Fruit fly (Drosophila melanogaster) S2 (cell line): ENCODE data around the gene RhoGAP18B.

ENCODE experiments used
- CG8478 ChIP-seq: fragments of >200 bp; optimal IDR thresholded peaks from 2 replicates; lab custom pipeline; 2018
- CTCF ChIP-seq, 2 experiments: fragments of >200 bp; optimal IDR thresholded peaks; 2 replicates each; lab custom pipeline; 2018

DNA sequence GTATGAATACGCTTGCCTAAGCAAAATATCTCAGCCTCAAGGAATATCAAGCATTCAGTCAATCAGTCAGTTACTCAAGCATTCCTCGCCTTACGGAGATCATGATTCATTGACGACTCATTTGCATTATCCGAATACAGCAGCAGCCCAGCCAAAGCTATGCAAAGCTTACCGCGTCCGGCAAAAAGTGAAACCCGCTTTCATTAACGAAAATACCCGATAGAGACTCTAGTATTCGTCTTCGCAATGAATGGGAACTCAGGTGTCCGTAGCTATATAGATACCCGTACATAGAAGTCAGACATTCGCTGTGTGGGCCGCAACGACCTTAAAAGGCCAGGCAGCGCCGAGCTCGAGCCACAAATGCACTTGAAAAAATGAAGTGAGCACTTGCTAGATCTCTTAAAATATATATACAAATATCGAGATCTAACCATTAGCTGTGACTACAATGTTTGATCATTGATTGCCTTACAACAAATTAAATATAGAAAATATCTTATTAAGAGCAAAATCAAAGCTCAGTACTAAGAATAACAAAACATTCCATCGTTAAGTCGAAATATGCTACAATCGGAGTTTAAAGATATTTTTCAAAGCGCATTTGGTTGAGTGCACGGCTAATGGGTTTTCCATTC lies 22.0 kb downstream of the RhoGAP18B start:
- TF ChIP-seq CTCF (optimal IDR thresholded peaks at IDR 0.05; lab: Kevin White, UChicago) = no peak
- no peak for TF ChIP-seq CG8478
